Worm (Caenorhabditis elegans) whole organism, L3 larva: ENCODE data around the gene mex-5.

ENCODE experiments used
- ZK546.5 ChIP-seq: sonication (generic microtip); optimal IDR thresholded peaks from 2 replicates; lab custom pipeline; 2017; ENCODE audit warnings: missing biosample characterization, missing genetic modification characterization
- pqm-1 ChIP-seq: fragments of 150-350 bp; optimal IDR thresholded peaks from 2 replicates; lab custom pipeline; 2017; ENCODE audit warnings: missing biosample characterization, missing genetic modification characterization, inconsistent platforms
- skn-1 ChIP-seq: fragments of 150-350 bp; optimal IDR thresholded peaks from 2 replicates; lab custom pipeline; 2014; ENCODE audit warnings: missing biosample characterization, missing genetic modification characterization
- tbx-2 ChIP-seq: sonication (generic microtip); optimal IDR thresholded peaks from 2 replicates; lab custom pipeline; 2016; ENCODE audit warnings: mild to moderate bottlenecking, missing genetic modification characterization, missing compliant biosample characterization
- unc-62 ChIP-seq: fragments of 150-350 bp; sonication (generic microtip); optimal IDR thresholded peaks from 4 replicates; lab custom pipeline; 2014; ENCODE audit warnings: missing biosample characterization, missing genetic modification reagents, missing genetic modification characterization

ce11 chrIV:13322429-13322828 lies 31.1 kb upstream of the mex-5 start:
- no peak for TF ChIP-seq ZK546.5 (tag; lab: Kevin White, UChicago)
- peak; percentile 88 for TF ChIP-seq unc-62 (GFP tag; lab: Kevin White, UChicago)
- TF ChIP-seq pqm-1 = peak; percentile 95
- no peak for TF ChIP-seq skn-1 (tag; lab: Kevin White, UChicago)
- TF ChIP-seq tbx-2 (tag; lab: Kevin White, UChicago) = peak; percentile 38
